Fruit fly (Drosophila melanogaster) whole organism, embryonic: ENCODE measurements around the gene fred.

Experiments used
- Abd-B ChIP-seq: fragments of 200-800 bp; sonication (Bioruptor generic); optimal IDR thresholded peaks from 2 replicates; lab custom pipeline; 2018; ENCODE audit warnings: missing biosample characterization, mild to moderate bottlenecking, missing genetic modification characterization, moderate library complexity
- CG8478 ChIP-seq: fragments of >200 bp; optimal IDR thresholded peaks from 2 replicates; lab custom pipeline; 2018

DNA sequence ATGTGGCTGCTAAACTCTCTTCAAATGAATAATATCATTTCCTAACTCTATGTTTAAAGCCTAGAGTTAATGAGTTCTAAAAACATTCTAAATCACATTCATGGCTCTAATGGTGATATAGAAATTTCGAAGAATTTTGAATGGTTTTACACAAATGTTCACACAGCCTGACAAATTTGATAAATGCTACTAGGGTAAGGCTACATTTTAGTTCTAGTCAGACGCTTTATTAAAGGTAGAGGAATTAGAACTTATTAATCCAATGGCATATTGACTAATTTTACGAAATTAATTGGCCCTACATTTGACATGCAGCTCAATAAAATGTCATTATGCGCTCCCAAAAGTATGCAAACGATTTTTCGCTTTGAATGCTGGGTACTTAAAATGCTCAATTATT is 101.6 kb downstream of the fred start:
- no peak for TF ChIP-seq Abd-B (GFP tag; lab: Kevin White, UChicago)
- TF ChIP-seq CG8478 (lab: Kevin White, UChicago): no peak
